Worm (Caenorhabditis elegans) whole organism, midembryonic: Measurements from ENCODE around the gene clc-25.
A peak's percentile ranks its signal among the peaks of the same experiment; 100 is the strongest.

ENCODE experiments used
- T22C8.4 ChIP-seq: fragments of 200-800 bp; sonication (Bioruptor generic); IDR thresholded peaks from 2 replicates; pipeline ENCODE4 v1.3.6; 2022; ENCODE audit warnings: missing genetic modification characterization, missing compliant biosample characterization
- flt-1 ChIP-seq: fragments of 200-800 bp; sonication (Bioruptor generic); IDR thresholded peaks from 2 replicates; pipeline ENCODE4 v1.3.6; 2022; ENCODE audit warnings: missing genetic modification characterization, missing compliant biosample characterization
- klf-2 ChIP-seq: fragments of 200-800 bp; sonication (Bioruptor generic); conservative IDR thresholded peaks from 2 replicates; pipeline ENCODE4 v1.3.6; 2022; ENCODE audit warnings: missing genetic modification reagents, missing genetic modification characterization, missing compliant biosample characterization
- med-1 ChIP-seq: sonication (generic microtip); optimal IDR thresholded peaks from 2 replicates; lab custom pipeline; 2017; ENCODE audit warnings: missing genetic modification characterization, mild to moderate bottlenecking, missing compliant biosample characterization, antibody characterized with exemption, missing genetic modification reagents; ENCODE audit not compliant: insufficient read depth
- ref-1 ChIP-seq: fragments of 200-800 bp; sonication (Bioruptor generic); conservative IDR thresholded peaks from 2 replicates; pipeline ENCODE4 v1.3.6; 2022; ENCODE audit warnings: missing genetic modification reagents, missing genetic modification characterization, missing compliant biosample characterization
- tab-1 ChIP-seq: fragments of 200-800 bp; sonication (Bioruptor generic); IDR thresholded peaks from 2 replicates; pipeline ENCODE4 v1.3.6; 2022; ENCODE audit warnings: missing genetic modification characterization, missing compliant biosample characterization
- ztf-23 ChIP-seq: fragments of 200-800 bp; sonication (Bioruptor generic); IDR thresholded peaks from 2 replicates; pipeline ENCODE4 v1.3.6; 2022; ENCODE audit warnings: missing genetic modification reagents, missing genetic modification characterization, missing compliant biosample characterization
- ztf-29 ChIP-seq: fragments of 200-800 bp; sonication (Bioruptor generic); IDR thresholded peaks from 2 replicates; pipeline ENCODE4 v1.3.6; 2022; ENCODE audit warnings: missing genetic modification reagents, missing genetic modification characterization, missing compliant biosample characterization

DNA sequence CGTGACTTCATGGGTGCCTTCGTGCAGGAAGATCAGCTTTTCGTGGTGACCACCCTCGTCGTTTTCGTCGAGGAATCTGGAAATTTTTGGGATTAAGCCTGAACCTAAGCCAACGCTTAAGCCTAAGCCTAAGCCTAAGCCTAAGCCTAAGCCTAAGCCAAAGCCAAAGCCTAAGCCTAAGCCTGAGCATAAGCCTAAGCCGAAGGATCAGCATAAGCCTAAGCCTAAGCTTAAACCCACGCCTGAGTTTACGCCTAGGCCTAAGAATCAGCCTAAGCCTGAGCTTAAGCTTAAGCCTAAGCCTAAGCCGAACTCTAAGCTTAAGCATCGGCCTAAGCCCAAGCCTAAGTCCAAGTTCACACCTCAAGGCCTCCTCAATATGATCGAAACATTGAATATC, 26.1 kb upstream of the clc-25 start:
- no peak for TF ChIP-seq ref-1 (GFP tag; lab: Robert Waterston, UW)
- TF ChIP-seq ztf-23 (GFP tag; lab: Robert Waterston, UW), result no peak
- no peak for TF ChIP-seq flt-1 (GFP tag; lab: Robert Waterston, UW)
- TF ChIP-seq T22C8.4 (GFP tag; lab: Robert Waterston, UW), result no peak
- peak; percentile 73; the same call in 1 of the 2 replicates for TF ChIP-seq ztf-29 (GFP tag; lab: Robert Waterston, UW)
- no peak for TF ChIP-seq klf-2 (GFP tag; lab: Robert Waterston, UW)
- TF ChIP-seq tab-1 (GFP tag; lab: Robert Waterston, UW), result no peak
- no peak for TF ChIP-seq med-1 (GFP tag; lab: Kevin White, UChicago)
